Worm (Caenorhabditis elegans): ENCODE results near the gene srlf-33.

DNA sequence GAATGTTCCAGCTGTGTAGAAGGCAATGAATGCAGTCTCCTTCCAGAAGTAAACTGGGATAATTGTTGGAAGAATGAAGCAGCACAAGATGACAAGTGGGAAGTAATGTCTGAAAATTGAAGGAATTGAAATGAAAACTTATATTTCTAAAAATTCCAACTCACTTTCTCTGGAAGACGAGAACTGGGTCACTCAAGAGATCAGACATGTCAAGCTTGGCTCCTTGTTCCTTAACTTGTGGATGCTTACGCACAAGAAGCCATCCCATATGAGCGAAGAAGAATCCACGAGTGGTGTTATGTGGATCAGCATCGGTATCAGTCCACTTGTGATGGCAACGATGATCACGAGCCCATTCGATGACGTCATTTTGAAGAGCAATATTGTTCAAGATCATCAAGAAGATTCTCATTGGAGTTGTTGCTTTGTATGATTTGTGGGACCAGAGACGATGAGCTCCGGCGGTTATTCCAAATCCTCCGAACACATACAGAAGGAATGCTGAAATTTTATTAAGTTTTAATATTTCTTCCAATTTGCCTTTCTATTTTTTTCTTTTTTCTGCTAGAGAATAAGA, 10.9 kb downstream of the srlf-33 start:
- TF ChIP-seq B0310.2 (tag; optimal IDR thresholded peaks at IDR 0.05) (no peak), ama-1 (optimal IDR thresholded peaks at IDR 0.05) (no peak), ets-7 (tag; optimal IDR thresholded peaks at IDR 0.05) (no peak), scrt-1 (GFP tag; IDR thresholded peaks at IDR 0.05) (no peak), sea-1 (GFP tag; conservative IDR thresholded peaks at IDR 0.05) (no peak), hnd-1 (tag; optimal IDR thresholded peaks at IDR 0.05) (no peak), tbx-11 (GFP tag; IDR thresholded peaks at IDR 0.05) (no peak), hmg-4 (GFP tag; optimal IDR thresholded peaks at IDR 0.05) (no peak), ceh-13 (GFP tag; optimal IDR thresholded peaks at IDR 0.05) (no peak), flt-1 (GFP tag; IDR thresholded peaks at IDR 0.05) (no peak), ceh-36 (tag; optimal IDR thresholded peaks at IDR 0.05) (no peak), F13C5.2 (tag; optimal IDR thresholded peaks at IDR 0.05) (no peak)

All from whole organism, early embryonic.